Worm (Caenorhabditis elegans) whole organism, mixed stage, embryonic: ENCODE measurements around the gene T19D12.9.

Experiments used
- ceh-39 ChIP-seq: fragments of 150-350 bp; optimal IDR thresholded peaks from 2 replicates; lab custom pipeline; 2014; ENCODE audit warnings: missing biosample characterization, missing genetic modification characterization
- ces-1 ChIP-seq: fragments of 150-350 bp; optimal IDR thresholded peaks from 2 replicates; lab custom pipeline; 2014; ENCODE audit warnings: missing biosample characterization, missing genetic modification reagents, missing genetic modification characterization
- cnd-1 ChIP-seq: fragments of 200-800 bp; sonication (Bioruptor generic); optimal IDR thresholded peaks from 2 replicates; lab custom pipeline; 2018; ENCODE audit warnings: mild to moderate bottlenecking, missing genetic modification characterization, missing compliant biosample characterization
- elt-3 ChIP-seq: fragments of 150-350 bp; optimal IDR thresholded peaks from 2 replicates; lab custom pipeline; 2014; ENCODE audit warnings: missing biosample characterization, missing genetic modification characterization
- lsy-2 ChIP-seq: fragments of 150-350 bp; optimal IDR thresholded peaks from 2 replicates; lab custom pipeline; 2014; ENCODE audit warnings: missing biosample characterization, missing genetic modification characterization
- mep-1 ChIP-seq: fragments of 150-350 bp; optimal IDR thresholded peaks from 2 replicates; lab custom pipeline; 2017; ENCODE audit warnings: missing biosample characterization, missing genetic modification reagents, missing genetic modification characterization, inconsistent platforms
- nhr-2 ChIP-seq: fragments of 150-350 bp; optimal IDR thresholded peaks from 2 replicates; lab custom pipeline; 2014; ENCODE audit warnings: missing biosample characterization, missing genetic modification characterization
- pha-4 ChIP-seq: fragments of 150-350 bp; optimal IDR thresholded peaks from 2 replicates; lab custom pipeline; 2018; ENCODE audit warnings: missing biosample characterization, missing genetic modification reagents, missing genetic modification characterization
- snpc-4 ChIP-seq: fragments of 150-350 bp; optimal IDR thresholded peaks from 2 replicates; lab custom pipeline; 2014; ENCODE audit warnings: missing biosample characterization, missing genetic modification characterization
- tbx-8 ChIP-seq: fragments of 200-800 bp; sonication (Bioruptor generic); optimal IDR thresholded peaks from 2 replicates; lab custom pipeline; 2018; ENCODE audit warnings: mild to moderate bottlenecking, missing genetic modification characterization, moderate library complexity, missing compliant biosample characterization
- unc-120 ChIP-seq: sonication (generic microtip); optimal IDR thresholded peaks from 2 replicates; lab custom pipeline; 2017; ENCODE audit warnings: missing genetic modification characterization, missing compliant biosample characterization; ENCODE audit not compliant: poor library complexity, severe bottlenecking
- unc-39 ChIP-seq: fragments of 150-350 bp; optimal IDR thresholded peaks from 2 replicates; lab custom pipeline; 2014; ENCODE audit warnings: missing biosample characterization, missing genetic modification characterization
- unc-62 ChIP-seq: fragments of 150-350 bp; optimal IDR thresholded peaks from 2 replicates; lab custom pipeline; 2014; ENCODE audit warnings: missing biosample characterization, missing genetic modification reagents, missing genetic modification characterization
- zip-8 ChIP-seq: fragments of 150-350 bp; optimal IDR thresholded peaks from 2 replicates; lab custom pipeline; 2014; ENCODE audit warnings: missing biosample characterization, missing genetic modification characterization

DNA sequence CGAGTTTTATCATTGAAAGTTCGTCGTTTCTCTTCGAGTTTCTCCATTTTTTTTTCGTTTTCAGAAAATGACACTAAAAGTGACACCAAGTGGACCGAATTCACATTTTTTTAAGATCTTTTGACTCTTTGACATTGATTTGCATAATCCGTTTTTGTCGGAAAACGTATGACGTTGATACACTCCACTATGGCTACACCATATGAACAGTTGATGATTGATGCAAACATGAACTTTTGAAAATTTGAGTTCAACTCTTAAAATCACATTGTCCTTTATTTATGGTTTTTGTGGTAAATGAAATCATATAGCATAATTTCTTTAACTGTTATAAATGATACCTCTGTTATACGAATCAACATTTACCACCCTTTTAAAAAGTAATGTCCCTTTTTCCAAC, 4.6 kb upstream of the T19D12.9 start, which contains the start of gene T19D12.10:
- TF ChIP-seq cnd-1 (tag; lab: Kevin White, UChicago) (no peak), nhr-2 (tag; lab: Kevin White, UChicago) (no peak), unc-62 (no peak), pha-4 (tag; lab: Kevin White, UChicago) (no peak), elt-3 (tag; lab: Kevin White, UChicago) (no peak), tbx-8 (GFP tag; lab: Kevin White, UChicago) (no peak), mep-1 (tag; lab: Kevin White, UChicago) (no peak), ceh-39 (tag; lab: Kevin White, UChicago) (no peak), snpc-4 (tag; lab: Kevin White, UChicago) (no peak), ces-1 (no peak), unc-120 (tag; lab: Kevin White, UChicago) (no peak), zip-8 (tag; lab: Kevin White, UChicago) (no peak), unc-39 (tag; lab: Kevin White, UChicago) (no peak), lsy-2 (no peak)
